Worm (Caenorhabditis elegans): ENCODE data around the gene sptl-1.

- TF ChIP-seq unc-62 (GFP tag; optimal IDR thresholded peaks at IDR 0.05 in 1 of 2) (peak in 1 of 2 experiments; percentile 85), unc-62 (tag; optimal IDR thresholded peaks at IDR 0.05) (no peak), madf-9 (GFP tag; conservative IDR thresholded peaks at IDR 0.05) (no peak), hlh-11 (tag; optimal IDR thresholded peaks at IDR 0.05) (no peak), nhr-25 (tag; optimal IDR thresholded peaks at IDR 0.05; ENCODE audit: borderline replicate concordance, insufficient read depth) (no peak), egl-43 (GFP tag; IDR thresholded peaks at IDR 0.05) (no peak), ceh-20 (GFP tag; IDR thresholded peaks at IDR 0.05) (no peak), nhr-11 (tag; optimal IDR thresholded peaks at IDR 0.05) (no peak), ZK546.5 (tag; optimal IDR thresholded peaks at IDR 0.05) (no peak), lir-3 (tag; optimal IDR thresholded peaks at IDR 0.05) (no peak), ama-1 (optimal IDR thresholded peaks at IDR 0.05) (no peak), vab-7 (GFP tag; IDR thresholded peaks at IDR 0.05) (no peak), php-3 (GFP tag; IDR thresholded peaks at IDR 0.05) (no peak), ceh-28 (tag; optimal IDR thresholded peaks at IDR 0.05) (no peak), dve-1 (tag; optimal IDR thresholded peaks at IDR 0.05; ENCODE audit: insufficient read depth) (no peak)
These were observed 43.2 kb upstream of the sptl-1 start for ce11 chrII:8212-8611.

All from whole organism, L4 larva.